Worm (Caenorhabditis elegans) whole organism, young adult: ENCODE data around the gene sms-5.

ENCODE experiments used
- F39B2.1 ChIP-seq: fragments of 200-800 bp; sonication (Bioruptor generic); IDR thresholded peaks from 2 replicates; pipeline ENCODE4 v1.3.6; 2022; ENCODE audit warnings: missing genetic modification reagents, missing genetic modification characterization, missing compliant biosample characterization
- ceh-58 ChIP-seq: fragments of 200-800 bp; sonication (Bioruptor generic); IDR thresholded peaks from 2 replicates; pipeline ENCODE4 v1.3.6; 2022; ENCODE audit warnings: missing genetic modification characterization, missing compliant biosample characterization
- dpl-1 ChIP-seq: fragments of 150-350 bp; optimal IDR thresholded peaks from 2 replicates; lab custom pipeline; 2014; ENCODE audit warnings: missing biosample characterization, missing genetic modification reagents, missing genetic modification characterization
- hmg-20 ChIP-seq: fragments of 200-800 bp; sonication (Bioruptor generic); IDR thresholded peaks from 2 replicates; pipeline ENCODE4 v1.3.6; 2022; ENCODE audit warnings: missing genetic modification reagents, missing genetic modification characterization, missing compliant biosample characterization
- lag-1 ChIP-seq: fragments of 200-800 bp; sonication (Bioruptor generic); IDR thresholded peaks from 2 replicates; pipeline ENCODE4 v1.3.6; 2022; ENCODE audit warnings: missing genetic modification reagents, missing genetic modification characterization, missing compliant biosample characterization
- madf-10 ChIP-seq: sonication (generic microtip); optimal IDR thresholded peaks from 2 replicates; lab custom pipeline; 2016; ENCODE audit warnings: mild to moderate bottlenecking, missing genetic modification characterization, missing compliant biosample characterization
- nfya-1 ChIP-seq: sonication (generic microtip); optimal IDR thresholded peaks from 2 replicates; lab custom pipeline; 2017; ENCODE audit warnings: antibody characterized with exemption, missing compliant biosample characterization, missing genetic modification characterization, borderline replicate concordance; ENCODE audit not compliant: insufficient read depth
- repo-1 ChIP-seq: sonication (generic microtip); optimal IDR thresholded peaks from 2 replicates; lab custom pipeline; 2017; ENCODE audit warnings: mild to moderate bottlenecking, missing genetic modification characterization, missing compliant biosample characterization
- sdz-38 ChIP-seq: sonication (generic microtip); optimal IDR thresholded peaks from 2 replicates; lab custom pipeline; 2016; ENCODE audit warnings: missing genotype, missing genetic modification characterization, missing compliant biosample characterization
- sea-2 ChIP-seq: fragments of 200-800 bp; sonication (Bioruptor generic); IDR thresholded peaks from 2 replicates; pipeline ENCODE4 v1.3.6; 2022; ENCODE audit warnings: missing genetic modification characterization, missing compliant biosample characterization

ce11 chrII:456371-456770 is 38.9 kb upstream of the sms-5 start:
- TF ChIP-seq nfya-1 (no peak), sea-2 (no peak), madf-10 (tag; lab: Kevin White, UChicago) (no peak), sdz-38 (tag; lab: Kevin White, UChicago) (no peak), hmg-20 (GFP tag; lab: Robert Waterston, UW) (no peak), repo-1 (no peak), ceh-58 (GFP tag; lab: Robert Waterston, UW) (no peak), lag-1 (no peak), F39B2.1 (GFP tag; lab: Robert Waterston, UW) (no peak), dpl-1 (GFP tag; lab: Kevin White, UChicago) (no peak)
